Fruit fly (Drosophila melanogaster): ENCODE measurements around the gene CG10333.

- TF ChIP-seq psq (optimal IDR thresholded peaks at IDR 0.05) (no peak), pan (optimal IDR thresholded peaks at IDR 0.05) (no peak), CG8478 (optimal IDR thresholded peaks at IDR 0.05) (no peak)
Measured at dm6 chr2L:18562573-18562972, 44.1 kb upstream of the CG10333 start.
